Fruit fly (Drosophila melanogaster) whole organism, pupa: Measurements from ENCODE around the gene CG7840.
A peak's percentile ranks its signal among the peaks of the same experiment; 100 is the strongest.

Source experiments
- CG10348 ChIP-seq: fragments of 200-800 bp; sonication (Bioruptor generic); IDR thresholded peaks from 2 replicates; pipeline ENCODE4 v1.3.6; 2022; ENCODE audit warnings: missing biosample characterization, missing genetic modification characterization
- CG12605 ChIP-seq: fragments of 200-800 bp; sonication (Bioruptor generic); IDR thresholded peaks from 2 replicates; pipeline ENCODE4 v1.3.6; 2022; ENCODE audit warnings: missing biosample characterization, missing genetic modification characterization
- CG13204 ChIP-seq: fragments of 200-800 bp; sonication (Bioruptor generic); optimal IDR thresholded peaks from 2 replicates; lab custom pipeline; 2018; ENCODE audit warnings: missing biosample characterization, mild to moderate bottlenecking, missing genetic modification characterization, moderate library complexity
- CG14655 ChIP-seq: fragments of 200-800 bp; sonication (Bioruptor generic); optimal IDR thresholded peaks from 3 replicates; lab custom pipeline; 2017; ENCODE audit warnings: mild to moderate bottlenecking, missing biosample characterization, missing genetic modification reagents, missing genetic modification characterization
- CG15710 ChIP-seq: fragments of 200-800 bp; sonication (Bioruptor generic); optimal IDR thresholded peaks from 2 replicates; lab custom pipeline; 2018; ENCODE audit warnings: missing biosample characterization, mild to moderate bottlenecking, missing genetic modification characterization, moderate library complexity
- CG17806 ChIP-seq: fragments of 200-800 bp; sonication (Bioruptor generic); optimal IDR thresholded peaks from 2 replicates; lab custom pipeline; 2018; ENCODE audit warnings: missing biosample characterization, mild to moderate bottlenecking, missing genetic modification characterization, moderate library complexity
- CG32121 ChIP-seq: fragments of 200-800 bp; sonication (Bioruptor generic); IDR thresholded peaks from 2 replicates; pipeline ENCODE4 v1.3.6; 2022; ENCODE audit warnings: missing biosample characterization, missing genetic modification characterization
- CG34367 ChIP-seq: fragments of 200-800 bp; sonication (Bioruptor generic); optimal IDR thresholded peaks from 2 replicates; lab custom pipeline; 2018; ENCODE audit warnings: missing biosample characterization, mild to moderate bottlenecking, missing genetic modification characterization
- CG4496 ChIP-seq: fragments of 200-800 bp; sonication (Bioruptor generic); IDR thresholded peaks from 3 replicates; pipeline ENCODE4 v1.3.6; 2022; ENCODE audit warnings: missing biosample characterization, missing genetic modification characterization
- CG8159 ChIP-seq: fragments of 200-800 bp; sonication (Bioruptor generic); optimal IDR thresholded peaks from 3 replicates; lab custom pipeline; 2018; ENCODE audit warnings: missing biosample characterization, mild to moderate bottlenecking, missing genetic modification characterization, moderate library complexity
- CG8301 ChIP-seq: fragments of 200-800 bp; sonication (Bioruptor generic); optimal IDR thresholded peaks from 2 replicates; lab custom pipeline; 2018; ENCODE audit warnings: missing biosample characterization, mild to moderate bottlenecking, missing genetic modification characterization
- CG9948 ChIP-seq: fragments of 200-800 bp; sonication (Bioruptor generic); optimal IDR thresholded peaks from 2 replicates; lab custom pipeline; 2018; ENCODE audit warnings: missing biosample characterization, mild to moderate bottlenecking, missing genetic modification characterization, moderate library complexity
- D1 ChIP-seq: fragments of 200-800 bp; sonication (Bioruptor generic); optimal IDR thresholded peaks from 2 replicates; lab custom pipeline; 2018; ENCODE audit warnings: missing biosample characterization, mild to moderate bottlenecking, missing genetic modification characterization, moderate library complexity
- EcR ChIP-seq: fragments of 200-800 bp; sonication (Bioruptor generic); optimal IDR thresholded peaks from 3 replicates; lab custom pipeline; 2019; ENCODE audit warnings: missing biosample characterization, missing genetic modification characterization, mild to moderate bottlenecking, moderate library complexity, missing genetic modification reagents
- Ets98B ChIP-seq: fragments of 200-800 bp; sonication (Bioruptor generic); IDR thresholded peaks from 2 replicates; pipeline ENCODE4 v1.3.6; 2022; ENCODE audit warnings: missing biosample characterization, missing genetic modification characterization
- Pif1A ChIP-seq: fragments of 200-800 bp; sonication (Bioruptor generic); optimal IDR thresholded peaks from 3 replicates; lab custom pipeline; 2016; ENCODE audit warnings: missing biosample characterization, missing genetic modification characterization
- Pif1B ChIP-seq: fragments of 200-800 bp; sonication (Bioruptor generic); optimal IDR thresholded peaks from 3 replicates; lab custom pipeline; 2016; ENCODE audit warnings: missing biosample characterization, missing genetic modification characterization
- Snoo ChIP-seq: fragments of 200-800 bp; sonication (Bioruptor generic); optimal IDR thresholded peaks from 3 replicates; lab custom pipeline; 2017; ENCODE audit warnings: missing biosample characterization, mild to moderate bottlenecking, missing genetic modification characterization, inconsistent platforms
- fd96Ca ChIP-seq: fragments of 200-800 bp; sonication (Bioruptor generic); IDR thresholded peaks from 3 replicates; pipeline ENCODE4 v1.3.6; 2022; ENCODE audit warnings: missing biosample characterization, missing genetic modification characterization
- gl ChIP-seq: fragments of 200-800 bp; sonication (Bioruptor generic); optimal IDR thresholded peaks from 2 replicates; lab custom pipeline; 2018; ENCODE audit warnings: missing biosample characterization, mild to moderate bottlenecking, missing genetic modification characterization
- rn ChIP-seq: fragments of 200-800 bp; sonication (Bioruptor generic); IDR thresholded peaks from 2 replicates; pipeline ENCODE4 v1.3.6; 2022; ENCODE audit warnings: missing biosample characterization, missing genetic modification characterization

CG7840 gene

dm6 chr2L:8279400-8280065 is 25.9 kb upstream of the CG7840 start:
- TF ChIP-seq CG9948: peak; percentile 92
- peak; percentile 66 for TF ChIP-seq D1 (tag; lab: Kevin White, UChicago)
- peak; percentile 85 for TF ChIP-seq fd96Ca (GFP tag; lab: Robert Waterston, UW)
- TF ChIP-seq CG4496: peak; percentile 86
- TF ChIP-seq CG32121 (GFP tag; lab: Robert Waterston, UW): no peak
- TF ChIP-seq CG34367 (tag; lab: Kevin White, UChicago): peak; percentile 93
- no peak for TF ChIP-seq CG10348 (GFP tag; lab: Robert Waterston, UW)
- TF ChIP-seq CG15710 (tag; lab: Kevin White, UChicago): peak; percentile 91
- TF ChIP-seq CG13204 (GFP tag; lab: Kevin White, UChicago): peak; percentile 82
- peak; percentile 77 for TF ChIP-seq Ets98B (GFP tag; lab: Robert Waterston, UW)
- TF ChIP-seq Pif1B (GFP tag; lab: Kevin White, UChicago): peak; percentile 92
- peak; percentile 60; the same call in 1 of the 2 replicates for TF ChIP-seq rn (GFP tag; lab: Robert Waterston, UW)
- peak; percentile 94 for TF ChIP-seq CG14655 (GFP tag; lab: Kevin White, UChicago)
- TF ChIP-seq Snoo: peak; percentile 92
- peak; percentile 94 for TF ChIP-seq CG17806 (tag; lab: Kevin White, UChicago)
- peak; percentile 77; the same call in 1 of the 2 replicates for TF ChIP-seq CG12605
- peak; percentile 91 for TF ChIP-seq CG8301 (tag; lab: Kevin White, UChicago)
- TF ChIP-seq Pif1A (GFP tag; lab: Kevin White, UChicago): peak; percentile 92
- TF ChIP-seq CG8159 (tag; lab: Kevin White, UChicago): peak; percentile 93
- TF ChIP-seq EcR (GFP tag; lab: Kevin White, UChicago): peak; percentile 72
- peak; percentile 88 for TF ChIP-seq gl (tag; lab: Kevin White, UChicago)

- no peak for TF ChIP-seq fd96Ca (GFP tag; lab: Robert Waterston, UW)
- TF ChIP-seq rn (GFP tag; lab: Robert Waterston, UW): no peak
- TF ChIP-seq EcR (GFP tag; lab: Kevin White, UChicago): peak; percentile 90
- no peak for TF ChIP-seq CG32121 (GFP tag; lab: Robert Waterston, UW)
- no peak for TF ChIP-seq CG34367 (tag; lab: Kevin White, UChicago)
- no peak for TF ChIP-seq CG14655 (GFP tag; lab: Kevin White, UChicago)
- TF ChIP-seq, all 21 proteins: peak for 1
These were observed 25.2 kb upstream of the CG7840 start for dm6 chr2L:8280225-8280624.

- TF ChIP-seq EcR (GFP tag; lab: Kevin White, UChicago) (no peak), CG17806 (tag; lab: Kevin White, UChicago) (no peak)
These were observed 23.5 kb upstream of the CG7840 start for dm6 chr2L:8281872-8282271.

dm6 chr2L:8284913-8285619 is 20.3 kb upstream of the CG7840 start:
- TF ChIP-seq CG32121 (GFP tag; lab: Robert Waterston, UW): no peak
- no peak for TF ChIP-seq EcR (GFP tag; lab: Kevin White, UChicago)
- no peak for TF ChIP-seq Ets98B (GFP tag; lab: Robert Waterston, UW)
- TF ChIP-seq Pif1A (GFP tag; lab: Kevin White, UChicago): no peak
- no peak for TF ChIP-seq CG14655 (GFP tag; lab: Kevin White, UChicago)

- TF ChIP-seq CG4496 (no peak), CG9948 (no peak), EcR (GFP tag; lab: Kevin White, UChicago) (peak; percentile 87)
These were observed 18.8 kb upstream of the CG7840 start for dm6 chr2L:8286595-8286994.

dm6 chr2L:8288087-8288486 is 17.3 kb upstream of the CG7840 start:
- TF ChIP-seq CG32121 (GFP tag; lab: Robert Waterston, UW) (no peak), gl (tag; lab: Kevin White, UChicago) (no peak), CG14655 (GFP tag; lab: Kevin White, UChicago) (no peak), Pif1A (GFP tag; lab: Kevin White, UChicago) (no peak), CG4496 (no peak)
